Worm (Caenorhabditis elegans): ENCODE data around the gene C05D10.4.

The C05D10.4 gene

ce11 chrIII:6102762-6103161, at the start of gene C05D10.4:
Gene C05D10.4 (minus strand): TSS chrIII:6102862.
- TF ChIP-seq hlh-6 (tag; optimal IDR thresholded peaks at IDR 0.05) (no peak), fax-1 (tag; optimal IDR thresholded peaks at IDR 0.05) (no peak), elt-2 (tag; optimal IDR thresholded peaks at IDR 0.05) (no peak), sox-4 (tag; optimal IDR thresholded peaks at IDR 0.05) (no peak), eyg-1 (tag; optimal IDR thresholded peaks at IDR 0.05) (no peak), fkh-10 (GFP tag; optimal IDR thresholded peaks at IDR 0.05) (no peak), C38D4.7 (GFP tag; optimal IDR thresholded peaks at IDR 0.05) (no peak)

DNA sequence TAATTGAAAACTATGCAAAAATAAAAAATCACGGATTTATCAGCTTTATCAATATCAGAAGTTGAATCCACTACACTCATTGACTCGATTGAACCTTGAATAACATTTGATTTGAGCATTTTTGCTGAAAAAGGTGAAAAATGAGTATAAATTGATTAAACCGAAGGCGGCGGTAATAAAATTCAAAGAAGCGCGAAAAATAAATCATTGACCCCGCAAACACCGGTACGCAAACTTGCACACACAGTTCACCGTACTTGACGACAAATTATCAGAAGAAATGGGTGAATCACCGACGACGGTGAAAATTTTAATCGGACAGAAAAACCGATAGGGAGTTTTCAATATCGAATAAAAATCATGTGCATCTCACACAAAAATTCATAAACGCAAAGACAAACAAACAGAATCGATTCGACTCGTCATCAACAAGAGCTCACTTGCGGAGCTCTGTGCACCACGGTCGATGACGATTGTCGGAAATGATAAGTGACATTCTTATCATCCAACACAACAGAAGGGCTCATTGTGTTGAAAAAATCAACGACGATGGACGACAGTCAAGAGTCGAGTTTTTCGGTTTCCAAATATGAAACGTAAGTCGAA, 46.9 kb upstream of the C05D10.4 start, which contains the start of the genes wht-7 and Y42G9A.1:
wht-7 (minus strand) TSS at position 131 of the 606 bp plus-strand sequence.
Y42G9A.1 (plus strand) TSS at position 495 of the 606 bp plus-strand sequence.
- TF ChIP-seq gmeb-2 (tag; optimal IDR thresholded peaks at IDR 0.05) (no peak), elt-2 (tag; optimal IDR thresholded peaks at IDR 0.05) (peak; percentile 31)

ce11 chrIII:6148684-6149083, 46.0 kb upstream of the C05D10.4 start:
- TF ChIP-seq gmeb-2 (tag; optimal IDR thresholded peaks at IDR 0.05) (no peak), nhr-232 (tag; optimal IDR thresholded peaks at IDR 0.05) (no peak), ttx-3 (tag; optimal IDR thresholded peaks at IDR 0.05) (no peak), hlh-30 (tag; optimal IDR thresholded peaks at IDR 0.05; ENCODE audit: insufficient read depth) (no peak), ceh-30 (tag; optimal IDR thresholded peaks at IDR 0.05) (no peak), ceh-22 (tag; optimal IDR thresholded peaks at IDR 0.05) (no peak), pros-1 (tag; optimal IDR thresholded peaks at IDR 0.05) (no peak), hlh-8 (tag; optimal IDR thresholded peaks at IDR 0.05) (no peak), dve-1 (tag; optimal IDR thresholded peaks at IDR 0.05) (no peak), unc-55 (GFP tag; optimal IDR thresholded peaks at IDR 0.05) (no peak), hlh-6 (tag; optimal IDR thresholded peaks at IDR 0.05) (no peak), unc-86 (tag; optimal IDR thresholded peaks at IDR 0.05) (no peak), K02D7.2 (tag; optimal IDR thresholded peaks at IDR 0.05) (no peak)

ce11 chrIII:6147903-6148302, 45.2 kb upstream of the C05D10.4 start, which contains the start of gene Y42G9A.2:
Gene Y42G9A.2 (plus strand): TSS chrIII:6148186.
- TF ChIP-seq lim-6 (tag; optimal IDR thresholded peaks at IDR 0.05) (no peak), hlh-8 (tag; optimal IDR thresholded peaks at IDR 0.05) (no peak), ceh-14 (tag; optimal IDR thresholded peaks at IDR 0.05) (no peak), C38D4.7 (GFP tag; optimal IDR thresholded peaks at IDR 0.05) (no peak), ttx-3 (tag; optimal IDR thresholded peaks at IDR 0.05) (no peak), ceh-22 (tag; optimal IDR thresholded peaks at IDR 0.05) (no peak), sox-2 (GFP tag; IDR thresholded peaks at IDR 0.05) (no peak), Y22D7AL.16 (tag; optimal IDR thresholded peaks at IDR 0.05) (no peak), fkh-6 (tag; optimal IDR thresholded peaks at IDR 0.05) (no peak), pha-2 (tag; optimal IDR thresholded peaks at IDR 0.05) (no peak), ceh-6 (GFP tag; optimal IDR thresholded peaks at IDR 0.05) (no peak), ceh-18 (tag; optimal IDR thresholded peaks at IDR 0.05) (no peak)

ce11 chrIII:6146797-6147196, 44.1 kb upstream of the C05D10.4 start:
- TF ChIP-seq lim-6 (tag; optimal IDR thresholded peaks at IDR 0.05) (no peak), ref-2 (tag; optimal IDR thresholded peaks at IDR 0.05) (no peak), ceh-6 (GFP tag; optimal IDR thresholded peaks at IDR 0.05) (no peak)

- TF ChIP-seq Y22D7AL.16 (tag; optimal IDR thresholded peaks at IDR 0.05) (no peak), lim-6 (tag; optimal IDR thresholded peaks at IDR 0.05) (no peak)
Measured at ce11 chrIII:6145896-6146295, 43.2 kb upstream of the C05D10.4 start, which contains the start of gene Y42G9A.3. Gene Y42G9A.3 (plus strand): TSS chrIII:6146258.

ce11 chrIII:6145309-6145708, 42.6 kb upstream of the C05D10.4 start:
- no peak for TF ChIP-seq ama-1 (optimal IDR thresholded peaks at IDR 0.05)
- no peak for TF ChIP-seq tbx-2 (tag; optimal IDR thresholded peaks at IDR 0.05)
- TF ChIP-seq ets-4 (tag; optimal IDR thresholded peaks at IDR 0.05): no peak
- TF ChIP-seq elt-2 (tag; optimal IDR thresholded peaks at IDR 0.05): no peak
- TF ChIP-seq odd-2 (tag; optimal IDR thresholded peaks at IDR 0.05): no peak
- TF ChIP-seq ceh-6 (GFP tag; optimal IDR thresholded peaks at IDR 0.05): no peak
- no peak for TF ChIP-seq unc-42 (tag; optimal IDR thresholded peaks at IDR 0.05)
- TF ChIP-seq unc-55 (GFP tag; optimal IDR thresholded peaks at IDR 0.05): no peak
- no peak for TF ChIP-seq tbx-7 (tag; optimal IDR thresholded peaks at IDR 0.05)
- TF ChIP-seq ztf-16 (tag; optimal IDR thresholded peaks at IDR 0.05): no peak
- no peak for TF ChIP-seq ceh-34 (tag; optimal IDR thresholded peaks at IDR 0.05)
- TF ChIP-seq ref-2 (tag; optimal IDR thresholded peaks at IDR 0.05): no peak
- no peak for TF ChIP-seq syd-9 (tag; optimal IDR thresholded peaks at IDR 0.05)
- TF ChIP-seq pag-3 (tag; optimal IDR thresholded peaks at IDR 0.05; ENCODE audit: borderline replicate concordance): no peak
- TF ChIP-seq ceh-30 (tag; optimal IDR thresholded peaks at IDR 0.05): no peak
- no peak for TF ChIP-seq nfya-1 (tag; optimal IDR thresholded peaks at IDR 0.05)
